Worm (Caenorhabditis elegans) whole organism, L4/young adult: ENCODE results near the gene F49C12.12.

ENCODE experiments used
- W03F9.2 ChIP-seq: fragments of 150-350 bp; optimal IDR thresholded peaks from 2 replicates; lab custom pipeline; 2014; ENCODE audit warnings: missing biosample characterization, missing genetic modification characterization
- dao-5 ChIP-seq: sonication (generic microtip); optimal IDR thresholded peaks from 2 replicates; lab custom pipeline; 2016; ENCODE audit warnings: missing genotype, missing genetic modification characterization, moderate library complexity, missing compliant biosample characterization
- him-1 ChIP-seq: sonication (generic microtip); optimal IDR thresholded peaks from 2 replicates; lab custom pipeline; 2016; ENCODE audit warnings: missing genotype, missing genetic modification reagents, missing genetic modification characterization, missing compliant biosample characterization

DNA sequence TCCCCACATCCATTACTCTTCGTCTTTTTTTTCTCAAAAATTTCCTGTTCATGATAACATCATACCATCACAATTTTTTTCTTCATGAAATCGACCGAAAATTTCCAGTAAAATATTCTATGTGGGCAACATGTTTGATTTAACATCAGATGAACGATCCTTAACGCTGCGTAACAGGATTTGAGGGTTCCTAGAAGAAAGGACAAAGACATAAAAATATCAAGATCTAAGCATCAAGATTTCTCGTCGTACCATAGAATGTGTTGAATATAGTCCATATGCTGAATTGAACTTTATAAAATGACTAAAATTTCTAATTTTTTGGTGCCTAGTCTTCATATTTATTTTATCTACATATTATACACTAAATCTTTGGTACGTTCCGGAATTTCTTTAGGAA, 20.8 kb downstream of the F49C12.12 start, which contains the start of gene F49C12.3:
- no peak for TF ChIP-seq dao-5 (tag; lab: Kevin White, UChicago)
- TF ChIP-seq him-1: no peak
- TF ChIP-seq W03F9.2: no peak
